Worm (Caenorhabditis elegans) whole organism, L3 larva: ENCODE results near the gene T06C12.12.

Source experiments
- ceh-9 ChIP-seq: sonication (generic microtip); optimal IDR thresholded peaks from 2 replicates; lab custom pipeline; 2018; ENCODE audit warnings: missing biosample characterization, missing genetic modification characterization
- egl-27 ChIP-seq: sonication (generic microtip); optimal IDR thresholded peaks from 4 replicates; lab custom pipeline; 2017; ENCODE audit warnings: missing biosample characterization, missing genetic modification reagents, missing genetic modification characterization
- jun-1 ChIP-seq: fragments of 150-350 bp; optimal IDR thresholded peaks from 2 replicates; lab custom pipeline; 2014; ENCODE audit warnings: missing biosample characterization, missing genetic modification reagents, missing genetic modification characterization
- lin-15B ChIP-seq: fragments of 150-350 bp; optimal IDR thresholded peaks from 2 replicates; lab custom pipeline; 2014; ENCODE audit warnings: missing biosample characterization, missing genetic modification characterization
- nhr-11 ChIP-seq: fragments of 150-350 bp; optimal IDR thresholded peaks from 2 replicates; lab custom pipeline; 2014; ENCODE audit warnings: missing biosample characterization, missing genetic modification characterization
- nhr-12 ChIP-seq: fragments of 150-350 bp; optimal IDR thresholded peaks from 2 replicates; lab custom pipeline; 2014; ENCODE audit warnings: missing biosample characterization, missing genetic modification characterization
- nhr-28 ChIP-seq: fragments of 150-350 bp; optimal IDR thresholded peaks from 2 replicates; lab custom pipeline; 2014; ENCODE audit warnings: missing biosample characterization, missing genetic modification characterization
- nhr-77 ChIP-seq: fragments of 150-350 bp; optimal IDR thresholded peaks from 2 replicates; lab custom pipeline; 2014; ENCODE audit warnings: missing biosample characterization, missing genetic modification characterization
- tbx-2 ChIP-seq: sonication (generic microtip); optimal IDR thresholded peaks from 2 replicates; lab custom pipeline; 2016; ENCODE audit warnings: mild to moderate bottlenecking, missing genetic modification characterization, missing compliant biosample characterization
- unc-62 ChIP-seq: fragments of 150-350 bp; sonication (generic microtip); optimal IDR thresholded peaks from 4 replicates; lab custom pipeline; 2014; ENCODE audit warnings: missing biosample characterization, missing genetic modification reagents, missing genetic modification characterization
- zag-1 ChIP-seq: fragments of 150-350 bp; optimal IDR thresholded peaks from 2 replicates; lab custom pipeline; 2014; ENCODE audit warnings: missing biosample characterization, missing genetic modification characterization
- ztf-11 ChIP-seq: fragments of 150-350 bp; optimal IDR thresholded peaks from 2 replicates; lab custom pipeline; 2014; ENCODE audit warnings: missing biosample characterization, missing genetic modification characterization
- ztf-4 ChIP-seq: fragments of 150-350 bp; optimal IDR thresholded peaks from 2 replicates; lab custom pipeline; 2014; ENCODE audit warnings: missing biosample characterization, missing genetic modification characterization

ce11 chrV:15891279-15891678 lies 582 bp upstream of the T06C12.12 start:
- TF ChIP-seq zag-1, result no peak
- TF ChIP-seq nhr-12 (tag; lab: Kevin White, UChicago), result no peak
- TF ChIP-seq egl-27 (tag; lab: Kevin White, UChicago), result no peak
- TF ChIP-seq ceh-9 (tag; lab: Kevin White, UChicago), result no peak
- no peak for TF ChIP-seq nhr-11 (tag; lab: Kevin White, UChicago)
- TF ChIP-seq jun-1, result no peak
- TF ChIP-seq nhr-28 (tag; lab: Kevin White, UChicago), result no peak
- no peak for TF ChIP-seq lin-15B (tag; lab: Kevin White, UChicago)
- TF ChIP-seq ztf-4 (tag; lab: Kevin White, UChicago), result no peak
- TF ChIP-seq ztf-11, result no peak
- no peak for TF ChIP-seq nhr-77 (tag; lab: Kevin White, UChicago)
- no peak for TF ChIP-seq tbx-2 (tag; lab: Kevin White, UChicago)
- TF ChIP-seq unc-62 (GFP tag; lab: Kevin White, UChicago), result no peak
